In genomic region chr3L:3632500-3633183, dm6 we compare ENCODE assay signal across 5 fruit fly cellular contexts.
TF ChIP-seq lines count a peak whose summit lies in the region.

No protein-coding gene starts in this region.

- peak; percentile 23 for TF ChIP-seq CTCF in whole organism, embryonic (GFP tag; optimal IDR thresholded peaks at IDR 0.05; lab: Kevin White, UChicago)

TF ChIP-seq in whole organism, adult, 20 proteins besides CTCF, POLR2A, EP300 and RAD21:
- no peak for TF ChIP-seq CG1620 (GFP tag; optimal IDR thresholded peaks at IDR 0.05; lab: Kevin White, UChicago)
- no peak for TF ChIP-seq toe (GFP tag; optimal IDR thresholded peaks at IDR 0.05; lab: Kevin White, UChicago)
- TF ChIP-seq CG33017 (tag; optimal IDR thresholded peaks at IDR 0.05; lab: Kevin White, UChicago), result peak; percentile 42
- TF ChIP-seq CG7101 (tag; optimal IDR thresholded peaks at IDR 0.05; lab: Kevin White, UChicago), result peak; percentile 22
- peak; percentile 35 for TF ChIP-seq CG7045 (GFP tag; optimal IDR thresholded peaks at IDR 0.05; lab: Kevin White, UChicago)
- peak; percentile 35 for TF ChIP-seq tj (GFP tag; optimal IDR thresholded peaks at IDR 0.05; lab: Kevin White, UChicago)
- peak; percentile 20 for TF ChIP-seq CG11617 (GFP tag; optimal IDR thresholded peaks at IDR 0.05; lab: Kevin White, UChicago)
- peak; percentile 8 for TF ChIP-seq CG12768 (GFP tag; optimal IDR thresholded peaks at IDR 0.05; lab: Kevin White, UChicago)

TF ChIP-seq in whole organism, embryonic, 481 proteins besides CTCF, POLR2A, EP300 and RAD21 (continues in another document):
- TF ChIP-seq Hr3 (GFP tag; optimal IDR thresholded peaks at IDR 0.05; lab: Kevin White, UChicago) (peak; percentile 90), ara (GFP tag; IDR thresholded peaks at IDR 0.05; lab: Robert Waterston, UW) (peak; percentile 62; the same call in 1 of the 2 replicates), Atf6 (GFP tag; IDR thresholded peaks at IDR 0.05; lab: Robert Waterston, UW) (peak; percentile 93), nau (GFP tag; optimal IDR thresholded peaks at IDR 0.05; lab: Kevin White, UChicago) (peak; percentile 69), lola (GFP tag; optimal IDR thresholded peaks at IDR 0.05; lab: Kevin White, UChicago) (peak in 1 of 3 experiments; percentile 45), Kr (GFP tag; optimal IDR thresholded peaks at IDR 0.05; lab: Kevin White, UChicago) (no peak), Atf-2 (GFP tag; optimal IDR thresholded peaks at IDR 0.05; lab: Kevin White, UChicago) (no peak), Ptx1 (GFP tag; IDR thresholded peaks at IDR 0.05; lab: Robert Waterston, UW) (peak; percentile 93), CG3838 (GFP tag; optimal IDR thresholded peaks at IDR 0.05; lab: Kevin White, UChicago) (no peak), CG2889 (GFP tag; IDR thresholded peaks at IDR 0.05; lab: Robert Waterston, UW) (peak; percentile 84), CG7963 (GFP tag; IDR thresholded peaks at IDR 0.05; lab: Robert Waterston, UW; ENCODE audit: partially characterized antibody) (no peak), fu2 (GFP tag; optimal IDR thresholded peaks at IDR 0.05; lab: Kevin White, UChicago) (no peak), CG9876 (GFP tag; optimal IDR thresholded peaks at IDR 0.05; lab: Kevin White, UChicago) (no peak), HLHmδ (GFP tag; optimal IDR thresholded peaks at IDR 0.05; lab: Kevin White, UChicago) (no peak), pb (GFP tag; optimal IDR thresholded peaks at IDR 0.05; lab: Kevin White, UChicago) (no peak), CG7839 (tag; optimal IDR thresholded peaks at IDR 0.05; lab: Kevin White, UChicago) (peak; percentile 91), otp (GFP tag; IDR thresholded peaks at IDR 0.05; lab: Robert Waterston, UW) (peak; percentile 81), CG11695 (GFP tag; IDR thresholded peaks at IDR 0.05; lab: Robert Waterston, UW) (peak; percentile 89), Lhr (GFP tag; optimal IDR thresholded peaks at IDR 0.05; lab: Kevin White, UChicago) (peak; percentile 29), sna (GFP tag; IDR thresholded peaks at IDR 0.05; lab: Robert Waterston, UW; ENCODE audit: partially characterized antibody) (no peak), Poxn (GFP tag; IDR thresholded peaks at IDR 0.05; lab: Robert Waterston, UW) (peak; percentile 77)

TF ChIP-seq in whole organism, prepupa, 60 proteins besides CTCF, POLR2A, EP300 and RAD21 (continues in another document):
- TF ChIP-seq Ets21C (GFP tag; optimal IDR thresholded peaks at IDR 0.05; lab: Kevin White, UChicago), result no peak
- TF ChIP-seq CG31627 (GFP tag; optimal IDR thresholded peaks at IDR 0.05; lab: Kevin White, UChicago), result no peak
- TF ChIP-seq CG6854 (GFP tag; optimal IDR thresholded peaks at IDR 0.05; lab: Kevin White, UChicago), result no peak
- TF ChIP-seq topi (GFP tag; optimal IDR thresholded peaks at IDR 0.05; lab: Kevin White, UChicago), result no peak
- peak; percentile 60 for TF ChIP-seq spab (GFP tag; optimal IDR thresholded peaks at IDR 0.05; lab: Kevin White, UChicago)
- TF ChIP-seq achi (GFP tag; optimal IDR thresholded peaks at IDR 0.05; lab: Kevin White, UChicago), result peak; percentile 70
- peak; percentile 69 for TF ChIP-seq fd59A (GFP tag; optimal IDR thresholded peaks at IDR 0.05; lab: Kevin White, UChicago)
- peak; percentile 37 to 71 for TF ChIP-seq ss (GFP tag; optimal IDR thresholded peaks at IDR 0.05; lab: Kevin White, UChicago)
- TF ChIP-seq CG8119 (GFP tag; IDR thresholded peaks at IDR 0.05; lab: Robert Waterston, UW), result peak; percentile 89
- TF ChIP-seq dsx (GFP tag; optimal IDR thresholded peaks at IDR 0.05; lab: Kevin White, UChicago; ENCODE audit: poor library complexity, severe bottlenecking), result peak; percentile 40
- TF ChIP-seq net (GFP tag; optimal IDR thresholded peaks at IDR 0.05; lab: Kevin White, UChicago), result peak; percentile 72
- no peak for TF ChIP-seq fd85E (GFP tag; optimal IDR thresholded peaks at IDR 0.05; lab: Kevin White, UChicago)
- TF ChIP-seq CG4318 (GFP tag; optimal IDR thresholded peaks at IDR 0.05; lab: Kevin White, UChicago), result peak; percentile 83
- peak; percentile 30 for TF ChIP-seq Hr4 (GFP tag; optimal IDR thresholded peaks at IDR 0.05; lab: Kevin White, UChicago)
- TF ChIP-seq CG10669 (GFP tag; optimal IDR thresholded peaks at IDR 0.05; lab: Kevin White, UChicago), result peak; percentile 22
- TF ChIP-seq CG8319 (GFP tag; optimal IDR thresholded peaks at IDR 0.05; lab: Kevin White, UChicago), result no peak
- peak; percentile 10 for TF ChIP-seq CG11902 (GFP tag; optimal IDR thresholded peaks at IDR 0.05; lab: Kevin White, UChicago)
- peak; percentile 11 for TF ChIP-seq fkh (GFP tag; optimal IDR thresholded peaks at IDR 0.05; lab: Kevin White, UChicago)
- peak; percentile 47 for TF ChIP-seq CG34406 (GFP tag; optimal IDR thresholded peaks at IDR 0.05; lab: Kevin White, UChicago)
- no peak for TF ChIP-seq Blimp-1 (GFP tag; optimal IDR thresholded peaks at IDR 0.05; lab: Kevin White, UChicago)
- no peak for TF ChIP-seq pdm3 (GFP tag; optimal IDR thresholded peaks at IDR 0.05; lab: Kevin White, UChicago)
- peak; percentile 90 for TF ChIP-seq CG15336 (GFP tag; IDR thresholded peaks at IDR 0.05; lab: Robert Waterston, UW)

TF ChIP-seq in whole organism, pupa, 21 proteins besides CTCF, POLR2A, EP300 and RAD21:
- TF ChIP-seq Snoo (tag; optimal IDR thresholded peaks at IDR 0.05; lab: Kevin White, UChicago) (no peak), CG34367 (tag; optimal IDR thresholded peaks at IDR 0.05; lab: Kevin White, UChicago) (peak; percentile 41), CG8301 (tag; optimal IDR thresholded peaks at IDR 0.05; lab: Kevin White, UChicago) (peak; percentile 60), CG14655 (GFP tag; optimal IDR thresholded peaks at IDR 0.05; lab: Kevin White, UChicago) (peak; percentile 70), CG9948 (tag; optimal IDR thresholded peaks at IDR 0.05; lab: Kevin White, UChicago) (peak; percentile 70), Ets98B (GFP tag; IDR thresholded peaks at IDR 0.05; lab: Robert Waterston, UW) (peak; percentile 80), EcR (GFP tag; optimal IDR thresholded peaks at IDR 0.05; lab: Kevin White, UChicago) (no peak), rn (GFP tag; IDR thresholded peaks at IDR 0.05; lab: Robert Waterston, UW) (peak; percentile 69), Pif1A (GFP tag; optimal IDR thresholded peaks at IDR 0.05; lab: Kevin White, UChicago) (no peak), fd96Ca (GFP tag; IDR thresholded peaks at IDR 0.05; lab: Robert Waterston, UW) (peak; percentile 92), CG12605 (GFP tag; IDR thresholded peaks at IDR 0.05; lab: Robert Waterston, UW) (peak; percentile 41; the same call in 1 of the 2 replicates), CG4496 (GFP tag; IDR thresholded peaks at IDR 0.05; lab: Robert Waterston, UW) (peak; percentile 89), CG32121 (GFP tag; IDR thresholded peaks at IDR 0.05; lab: Robert Waterston, UW) (peak; percentile 88), Pif1B (GFP tag; optimal IDR thresholded peaks at IDR 0.05; lab: Kevin White, UChicago) (no peak), D1 (tag; optimal IDR thresholded peaks at IDR 0.05; lab: Kevin White, UChicago) (no peak), CG17806 (tag; optimal IDR thresholded peaks at IDR 0.05; lab: Kevin White, UChicago) (peak; percentile 40), gl (tag; optimal IDR thresholded peaks at IDR 0.05; lab: Kevin White, UChicago) (no peak), CG8159 (tag; optimal IDR thresholded peaks at IDR 0.05; lab: Kevin White, UChicago) (peak; percentile 66), CG13204 (GFP tag; optimal IDR thresholded peaks at IDR 0.05; lab: Kevin White, UChicago) (no peak), CG10348 (GFP tag; IDR thresholded peaks at IDR 0.05; lab: Robert Waterston, UW) (peak; percentile 87), CG15710 (tag; optimal IDR thresholded peaks at IDR 0.05; lab: Kevin White, UChicago) (peak; percentile 67)

TF ChIP-seq in whole organism, wandering third instar larva, 38 proteins besides CTCF, POLR2A, EP300 and RAD21:
- peak; percentile 8 for TF ChIP-seq Dif (GFP tag; optimal IDR thresholded peaks at IDR 0.05; lab: Kevin White, UChicago; ENCODE audit: partially characterized antibody)
- TF ChIP-seq CG9705 (GFP tag; optimal IDR thresholded peaks at IDR 0.05; lab: Kevin White, UChicago), result no peak
- TF ChIP-seq foxo (GFP tag; optimal IDR thresholded peaks at IDR 0.05; lab: Kevin White, UChicago), result peak in 1 of 2 experiments; percentile 15
- no peak for TF ChIP-seq HLH106 (tag; optimal IDR thresholded peaks at IDR 0.05; lab: Kevin White, UChicago)
- TF ChIP-seq Sp1 (GFP tag; optimal IDR thresholded peaks at IDR 0.05; lab: Kevin White, UChicago), result peak; percentile 47
- TF ChIP-seq sage (GFP tag; optimal IDR thresholded peaks at IDR 0.05; lab: Kevin White, UChicago), result no peak
- TF ChIP-seq dl (GFP tag; optimal IDR thresholded peaks at IDR 0.05; lab: Kevin White, UChicago; ENCODE audit: insufficient read depth in 1 of 2, partially characterized antibody in 2 of 2), result no peak
- TF ChIP-seq Abd-B (GFP tag; optimal IDR thresholded peaks at IDR 0.05; lab: Kevin White, UChicago), result no peak
- TF ChIP-seq Dfd (GFP tag; optimal IDR thresholded peaks at IDR 0.05; lab: Kevin White, UChicago), result peak; percentile 66
- no peak for TF ChIP-seq Rel (GFP tag; optimal IDR thresholded peaks at IDR 0.05; lab: Kevin White, UChicago)
- no peak for TF ChIP-seq Rel (tag; optimal IDR thresholded peaks at IDR 0.05; lab: Kevin White, UChicago)
- peak; percentile 2 for TF ChIP-seq psq (GFP tag; optimal IDR thresholded peaks at IDR 0.05; lab: Kevin White, UChicago)
- TF ChIP-seq pan (optimal IDR thresholded peaks at IDR 0.05; lab: Kevin White, UChicago), result no peak
- TF ChIP-seq dmrt93B (GFP tag; optimal IDR thresholded peaks at IDR 0.05; lab: Kevin White, UChicago), result peak; percentile 9
